Worm (Caenorhabditis elegans) whole organism, L2 larva: ENCODE results near the gene F56F10.1.

ENCODE experiments used
- C34F6.9 ChIP-seq: fragments of 150-350 bp; optimal IDR thresholded peaks from 2 replicates; lab custom pipeline; 2014; ENCODE audit warnings: missing biosample characterization, missing genetic modification characterization
- F13H6.1 ChIP-seq: sonication (generic microtip); optimal IDR thresholded peaks from 2 replicates; lab custom pipeline; 2016; ENCODE audit warnings: missing genetic modification characterization, missing compliant biosample characterization
- R02D3.7 ChIP-seq: fragments of 150-350 bp; optimal IDR thresholded peaks from 2 replicates; lab custom pipeline; 2014; ENCODE audit warnings: missing biosample characterization, missing genetic modification characterization
- Y55F3AM.14 ChIP-seq: fragments of 200-800 bp; sonication (Bioruptor generic); optimal IDR thresholded peaks from 2 replicates; lab custom pipeline; 2018; ENCODE audit warnings: mild to moderate bottlenecking, missing genetic modification characterization, missing compliant biosample characterization
- ZK546.5 ChIP-seq: sonication (generic microtip); optimal IDR thresholded peaks from 2 replicates; lab custom pipeline; 2017; ENCODE audit warnings: missing biosample characterization, missing genetic modification characterization
- alr-1 ChIP-seq: fragments of 150-350 bp; optimal IDR thresholded peaks from 2 replicates; lab custom pipeline; 2014; ENCODE audit warnings: missing biosample characterization, missing genetic modification characterization
- ama-1 ChIP-seq: fragments of 150-350 bp; optimal IDR thresholded peaks from 2 replicates; lab custom pipeline; 2018; ENCODE audit warnings: inconsistent platforms
- blmp-1 ChIP-seq: sonication (generic microtip); optimal IDR thresholded peaks from 2 replicates; lab custom pipeline; 2017; ENCODE audit warnings: missing genetic modification characterization, mild to moderate bottlenecking, missing compliant biosample characterization, antibody characterized with exemption, moderate library complexity; ENCODE audit not compliant: insufficient read depth
- crh-2 ChIP-seq: sonication (generic microtip); optimal IDR thresholded peaks from 2 replicates; lab custom pipeline; 2017; ENCODE audit warnings: missing biosample characterization, missing genetic modification characterization
- dmd-4 ChIP-seq: sonication (generic microtip); optimal IDR thresholded peaks from 2 replicates; lab custom pipeline; 2017; ENCODE audit warnings: missing biosample characterization, missing genetic modification characterization
- egl-27 ChIP-seq: sonication (generic microtip); optimal IDR thresholded peaks from 3 replicates; lab custom pipeline; 2017; ENCODE audit warnings: missing biosample characterization, missing genetic modification reagents, missing genetic modification characterization
- elt-3 ChIP-seq: sonication (generic microtip); optimal IDR thresholded peaks from 2 replicates; lab custom pipeline; 2017; ENCODE audit warnings: missing biosample characterization, missing genetic modification characterization
- fos-1 ChIP-seq: fragments of 150-350 bp; optimal IDR thresholded peaks from 2 replicates; lab custom pipeline; 2014; ENCODE audit warnings: missing biosample characterization, missing genetic modification characterization
- lin-11 ChIP-seq: fragments of 150-350 bp; sonication (generic microtip); optimal IDR thresholded peaks from 2 replicates; lab custom pipeline; 2014; ENCODE audit warnings: missing biosample characterization, missing genetic modification characterization, inconsistent platforms, mixed read lengths
- lin-13 ChIP-seq: fragments of 150-350 bp; optimal IDR thresholded peaks from 2 replicates; lab custom pipeline; 2014; ENCODE audit warnings: missing biosample characterization, missing genetic modification reagents, missing genetic modification characterization
- lin-39 ChIP-seq: fragments of 150-350 bp; optimal IDR thresholded peaks from 2 replicates; lab custom pipeline; 2014; ENCODE audit warnings: missing biosample characterization, missing genetic modification reagents, missing genetic modification characterization
- lsy-2 ChIP-seq, 2 experiments: fragments of 150-350 bp in 1 of 2; sonication (generic microtip) in 1 of 2; optimal IDR thresholded peaks; 2 replicates each; lab custom pipeline; 2014 to 2017; ENCODE audit warnings: missing biosample characterization in 2 of 2, missing genetic modification characterization in 2 of 2
- mab-5 ChIP-seq: fragments of 150-350 bp; optimal IDR thresholded peaks from 2 replicates; lab custom pipeline; 2014; ENCODE audit warnings: missing biosample characterization, missing genetic modification characterization
- mbf-1 ChIP-seq: sonication (generic microtip); optimal IDR thresholded peaks from 2 replicates; lab custom pipeline; 2017; ENCODE audit warnings: missing biosample characterization, missing genetic modification characterization
- mdl-1 ChIP-seq, 2 experiments: fragments of 150-350 bp in 1 of 2; sonication (generic microtip) in 1 of 2; optimal IDR thresholded peaks; 2 replicates each; lab custom pipeline; 2017; ENCODE audit warnings: missing biosample characterization in 2 of 2, missing genetic modification characterization in 2 of 2
- nhr-10 ChIP-seq: sonication (generic microtip); optimal IDR thresholded peaks from 2 replicates; lab custom pipeline; 2017; ENCODE audit warnings: missing biosample characterization, missing genetic modification characterization
- nhr-129 ChIP-seq: fragments of 150-350 bp; optimal IDR thresholded peaks from 2 replicates; lab custom pipeline; 2014; ENCODE audit warnings: missing biosample characterization, missing genetic modification characterization
- nhr-21 ChIP-seq: fragments of 150-350 bp; optimal IDR thresholded peaks from 2 replicates; lab custom pipeline; 2014; ENCODE audit warnings: missing biosample characterization, missing genetic modification characterization
- nhr-23 ChIP-seq: fragments of 150-350 bp; optimal IDR thresholded peaks from 2 replicates; lab custom pipeline; 2014; ENCODE audit warnings: missing biosample characterization, missing genetic modification reagents, missing genetic modification characterization
- nhr-237 ChIP-seq: fragments of 150-350 bp; optimal IDR thresholded peaks from 2 replicates; lab custom pipeline; 2014; ENCODE audit warnings: missing biosample characterization, missing genetic modification characterization
- nhr-25 ChIP-seq: fragments of 150-350 bp; sonication (generic microtip); optimal IDR thresholded peaks from 3 replicates; lab custom pipeline; 2014; ENCODE audit warnings: missing biosample characterization, missing genetic modification characterization
- nhr-6 ChIP-seq: fragments of 150-350 bp; optimal IDR thresholded peaks from 2 replicates; lab custom pipeline; 2014; ENCODE audit warnings: missing biosample characterization, missing genetic modification characterization
- peb-1 ChIP-seq: fragments of 150-350 bp; optimal IDR thresholded peaks from 2 replicates; lab custom pipeline; 2014; ENCODE audit warnings: missing biosample characterization, missing genetic modification characterization
- sem-4 ChIP-seq: fragments of 150-350 bp; optimal IDR thresholded peaks from 2 replicates; lab custom pipeline; 2014; ENCODE audit warnings: missing biosample characterization, missing genetic modification reagents, missing genetic modification characterization
- sma-9 ChIP-seq, 2 experiments: fragments of 150-350 bp in 1 of 2; sonication (generic microtip) in 1 of 2; optimal IDR thresholded peaks; 2 replicates each; lab custom pipeline; 2014 to 2016; ENCODE audit warnings: missing genetic modification characterization in 2 of 2, mild to moderate bottlenecking in 1 of 2, missing biosample characterization in 1 of 2, missing compliant biosample characterization in 1 of 2, missing genetic modification reagents in 1 of 2, moderate library complexity in 1 of 2
- snpc-4 ChIP-seq: fragments of 150-350 bp; optimal IDR thresholded peaks from 2 replicates; lab custom pipeline; 2014; ENCODE audit warnings: missing biosample characterization, missing genetic modification characterization
- unc-39 ChIP-seq: fragments of 150-350 bp; optimal IDR thresholded peaks from 2 replicates; lab custom pipeline; 2014; ENCODE audit warnings: missing biosample characterization, missing genetic modification characterization
- unc-55 ChIP-seq: fragments of 150-350 bp; sonication (generic microtip); optimal IDR thresholded peaks from 3 replicates; lab custom pipeline; 2014; ENCODE audit warnings: missing biosample characterization, missing genetic modification reagents, missing genetic modification characterization
- unc-62 ChIP-seq: fragments of 150-350 bp; optimal IDR thresholded peaks from 2 replicates; lab custom pipeline; 2014; ENCODE audit warnings: missing biosample characterization, missing genetic modification reagents, missing genetic modification characterization
- zag-1 ChIP-seq: fragments of 150-350 bp; optimal IDR thresholded peaks from 2 replicates; lab custom pipeline; 2014; ENCODE audit warnings: missing biosample characterization, missing genetic modification characterization
- ztf-1 ChIP-seq: fragments of 200-800 bp; sonication (Bioruptor generic); conservative IDR thresholded peaks from 2 replicates; pipeline ENCODE4 v1.3.6; 2022; ENCODE audit warnings: missing genetic modification characterization, missing compliant biosample characterization
- ztf-11 ChIP-seq: sonication (generic microtip); optimal IDR thresholded peaks from 2 replicates; lab custom pipeline; 2017; ENCODE audit warnings: missing biosample characterization, missing genetic modification characterization
- ztf-4 ChIP-seq: fragments of 150-350 bp; optimal IDR thresholded peaks from 2 replicates; lab custom pipeline; 2014; ENCODE audit warnings: missing biosample characterization, missing genetic modification characterization

Gene F56F10.1

ce11 chrX:827502-827901, 44.9 kb upstream of the F56F10.1 start:
- TF ChIP-seq unc-55 (peak; percentile 62), unc-62 (GFP tag; lab: Kevin White, UChicago) (no peak), zag-1 (peak; percentile 62), crh-2 (tag; lab: Kevin White, UChicago) (peak; percentile 92), sma-9 (GFP tag; optimal IDR thresholded peaks at IDR 0.05; lab: Kevin White, UChicago) (peak; percentile 75), sma-9 (tag; optimal IDR thresholded peaks at IDR 0.05; lab: Kevin White, UChicago) (no peak), nhr-6 (tag; lab: Kevin White, UChicago) (peak; percentile 70), elt-3 (tag; lab: Kevin White, UChicago) (no peak), C34F6.9 (peak; percentile 82), mab-5 (peak; percentile 59), alr-1 (tag; lab: Kevin White, UChicago) (no peak), fos-1 (peak; percentile 61), nhr-10 (peak; percentile 55), Y55F3AM.14 (peak; percentile 49), blmp-1 (tag; lab: Kevin White, UChicago) (peak; percentile 78), sem-4 (tag; lab: Kevin White, UChicago) (peak; percentile 64), lsy-2 (tag; optimal IDR thresholded peaks at IDR 0.05; lab: Kevin White, UChicago) (peak; percentile 47 to 76), ztf-1 (no peak), unc-39 (tag; lab: Kevin White, UChicago) (peak; percentile 32), nhr-25 (peak; percentile 22), mdl-1 (tag; optimal IDR thresholded peaks at IDR 0.05; lab: Kevin White, UChicago) (peak; percentile 60 to 68), ztf-4 (no peak), ama-1 (lab: Kevin White, UChicago) (no peak), F13H6.1 (tag; lab: Kevin White, UChicago) (peak; percentile 67), lin-13 (GFP tag; lab: Kevin White, UChicago) (peak; percentile 16), egl-27 (tag; lab: Kevin White, UChicago) (peak; percentile 17), lin-11 (tag; lab: Kevin White, UChicago) (no peak), dmd-4 (no peak), lin-39 (no peak), mbf-1 (tag; lab: Kevin White, UChicago) (no peak), nhr-129 (tag; lab: Kevin White, UChicago) (peak; percentile 90)

- TF ChIP-seq unc-39 (tag; lab: Kevin White, UChicago): no peak
- TF ChIP-seq sma-9 (GFP tag; optimal IDR thresholded peaks at IDR 0.05; lab: Kevin White, UChicago): no peak
- no peak for TF ChIP-seq sma-9 (tag; optimal IDR thresholded peaks at IDR 0.05; lab: Kevin White, UChicago)
- no peak for TF ChIP-seq ztf-11 (tag; lab: Kevin White, UChicago)
- TF ChIP-seq Y55F3AM.14: no peak
- no peak for TF ChIP-seq snpc-4
- TF ChIP-seq mdl-1 (tag; optimal IDR thresholded peaks at IDR 0.05; lab: Kevin White, UChicago): no peak
- no peak for TF ChIP-seq nhr-23
- TF ChIP-seq crh-2 (tag; lab: Kevin White, UChicago): no peak
- no peak for TF ChIP-seq ama-1 (lab: Kevin White, UChicago)
- no peak for TF ChIP-seq elt-3 (tag; lab: Kevin White, UChicago)
- no peak for TF ChIP-seq nhr-21 (tag; lab: Kevin White, UChicago)
- TF ChIP-seq alr-1 (tag; lab: Kevin White, UChicago): no peak
- TF ChIP-seq F13H6.1 (tag; lab: Kevin White, UChicago): no peak
- no peak for TF ChIP-seq peb-1
- TF ChIP-seq R02D3.7 (tag; lab: Kevin White, UChicago): no peak
- TF ChIP-seq ZK546.5 (tag; lab: Kevin White, UChicago): no peak
- TF ChIP-seq mab-5: no peak
Measured at ce11 chrX:828603-829002, 43.8 kb upstream of the F56F10.1 start, which contains the start of gene wdr-54. Gene wdr-54, plus strand, starts transcription at chrX:828903.

- TF ChIP-seq nhr-10 (no peak), ztf-11 (tag; lab: Kevin White, UChicago) (no peak), ama-1 (lab: Kevin White, UChicago) (no peak), unc-62 (GFP tag; lab: Kevin White, UChicago) (no peak), nhr-237 (tag; lab: Kevin White, UChicago) (no peak), dmd-4 (no peak), R02D3.7 (tag; lab: Kevin White, UChicago) (no peak), lin-11 (tag; lab: Kevin White, UChicago) (peak; percentile 36), nhr-21 (tag; lab: Kevin White, UChicago) (no peak)
Measured at ce11 chrX:830185-830584, 42.2 kb upstream of the F56F10.1 start.
